Fruit fly (Drosophila melanogaster) S2 (cell line): ENCODE data around the gene AstCC.

Source experiments
- CG8478 ChIP-seq: fragments of >200 bp; optimal IDR thresholded peaks from 2 replicates; lab custom pipeline; 2018
- CTCF ChIP-seq, 2 experiments: fragments of >200 bp; optimal IDR thresholded peaks; 2 replicates each; lab custom pipeline; 2018

- no peak for TF ChIP-seq CTCF (optimal IDR thresholded peaks at IDR 0.05; lab: Kevin White, UChicago)
- TF ChIP-seq CG8478 (lab: Kevin White, UChicago): no peak
Observed at dm6 chr2L:11072250-11072649, 12.8 kb downstream of the AstCC start.
